Fruit fly (Drosophila melanogaster) whole organism, embryonic: ENCODE results near the gene CG11858.
A peak's percentile ranks its signal among the peaks of the same experiment; 100 is the strongest.

Source experiments
- BEAF-32 ChIP-seq: fragments of 200-800 bp; sonication (Bioruptor generic); optimal IDR thresholded peaks from 3 replicates; lab custom pipeline; 2017; ENCODE audit warnings: missing biosample characterization, missing genetic modification characterization, mild to moderate bottlenecking, moderate library complexity, missing genetic modification reagents
- Blimp-1 ChIP-seq: fragments of 200-800 bp; sonication (Bioruptor generic); optimal IDR thresholded peaks from 3 replicates; lab custom pipeline; 2018; ENCODE audit warnings: missing biosample characterization, missing genetic modification characterization, mild to moderate bottlenecking, moderate library complexity, missing genetic modification reagents
- CG11723 ChIP-seq: fragments of 200-800 bp; sonication (Bioruptor generic); optimal IDR thresholded peaks from 2 replicates; lab custom pipeline; 2017; ENCODE audit warnings: missing biosample characterization, mild to moderate bottlenecking, missing genetic modification characterization
- CG13287 ChIP-seq: fragments of 200-800 bp; sonication (Bioruptor generic); IDR thresholded peaks from 2 replicates; pipeline ENCODE4 v1.3.6; 2022; ENCODE audit warnings: missing biosample characterization, missing genetic modification characterization; ENCODE audit not compliant: partially characterized antibody
- CG14860 ChIP-seq: fragments of 200-800 bp; sonication (Bioruptor generic); IDR thresholded peaks from 3 replicates; pipeline ENCODE4 v1.3.6; 2022; ENCODE audit warnings: missing biosample characterization, missing genetic modification characterization; ENCODE audit not compliant: partially characterized antibody
- CG1603 ChIP-seq: fragments of 200-800 bp; sonication (Bioruptor generic); optimal IDR thresholded peaks from 2 replicates; lab custom pipeline; 2019; ENCODE audit warnings: missing biosample characterization, mild to moderate bottlenecking, missing genetic modification characterization, moderate library complexity
- CG18262 ChIP-seq: fragments of 200-800 bp; optimal IDR thresholded peaks from 3 replicates; lab custom pipeline; 2019; ENCODE audit warnings: missing biosample characterization, mild to moderate bottlenecking, missing genetic modification characterization, moderate library complexity
- CG2678 ChIP-seq: fragments of 200-800 bp; sonication (Bioruptor generic); optimal IDR thresholded peaks from 3 replicates; lab custom pipeline; 2019; ENCODE audit warnings: missing biosample characterization, mild to moderate bottlenecking, missing genetic modification characterization, moderate library complexity
- CG30020 ChIP-seq: fragments of 200-800 bp; optimal IDR thresholded peaks from 2 replicates; lab custom pipeline; 2019; ENCODE audit warnings: missing biosample characterization, mild to moderate bottlenecking, missing genetic modification characterization, moderate library complexity
- CG30403 ChIP-seq: fragments of 200-800 bp; sonication (Bioruptor generic); optimal IDR thresholded peaks from 3 replicates; lab custom pipeline; 2016; ENCODE audit warnings: missing biosample characterization, missing genetic modification characterization
- CG3163 ChIP-seq: fragments of 200-800 bp; sonication (Bioruptor generic); optimal IDR thresholded peaks from 3 replicates; lab custom pipeline; 2016; ENCODE audit warnings: missing biosample characterization, missing genetic modification characterization
- CG7928 ChIP-seq: fragments of 200-800 bp; sonication (Bioruptor generic); optimal IDR thresholded peaks from 2 replicates; lab custom pipeline; 2017; ENCODE audit warnings: missing biosample characterization, mild to moderate bottlenecking, missing genetic modification characterization
- CG7963 ChIP-seq: fragments of 200-800 bp; sonication (Bioruptor generic); IDR thresholded peaks from 3 replicates; pipeline ENCODE4 v1.3.6; 2022; ENCODE audit warnings: missing biosample characterization, missing genetic modification characterization; ENCODE audit not compliant: partially characterized antibody
- Dbx ChIP-seq: fragments of 200-800 bp; sonication (Bioruptor generic); IDR thresholded peaks from 3 replicates; pipeline ENCODE4 v1.3.6; 2022; ENCODE audit warnings: missing biosample characterization, missing genetic modification characterization
- HLH4C ChIP-seq: fragments of 200-800 bp; sonication (Bioruptor generic); IDR thresholded peaks from 3 replicates; pipeline ENCODE4 v1.3.6; 2022; ENCODE audit warnings: missing biosample characterization, missing genetic modification characterization; ENCODE audit not compliant: partially characterized antibody
- MESR4 ChIP-seq: fragments of 200-800 bp; sonication (Bioruptor generic); optimal IDR thresholded peaks from 2 replicates; lab custom pipeline; 2018; ENCODE audit warnings: missing biosample characterization, mild to moderate bottlenecking, missing genetic modification characterization, moderate library complexity
- Med ChIP-seq: fragments of 200-800 bp; sonication (Bioruptor generic); peaks from one replicate; lab custom pipeline; 2016; ENCODE audit warnings: missing biosample characterization, missing genetic modification characterization, mild to moderate bottlenecking, inconsistent platforms, moderate library complexity
- Myb ChIP-seq: fragments of 200-800 bp; sonication (Bioruptor generic); optimal IDR thresholded peaks from 2 replicates; lab custom pipeline; 2016; ENCODE audit warnings: missing biosample characterization, missing genetic modification characterization
- NFAT ChIP-seq: fragments of 200-800 bp; sonication (Bioruptor generic); IDR thresholded peaks from 2 replicates; pipeline ENCODE4 v1.3.6; 2022; ENCODE audit warnings: missing biosample characterization, missing genetic modification characterization
- Nf-YC ChIP-seq: fragments of 200-800 bp; optimal IDR thresholded peaks from 3 replicates; lab custom pipeline; 2019; ENCODE audit warnings: missing biosample characterization, mild to moderate bottlenecking, missing genetic modification characterization, moderate library complexity
- Scr ChIP-seq: fragments of 200-800 bp; sonication (Bioruptor generic); IDR thresholded peaks from 2 replicates; pipeline ENCODE4 v1.3.6; 2022; ENCODE audit warnings: missing biosample characterization, missing genetic modification characterization; ENCODE audit not compliant: partially characterized antibody
- Sry-δ ChIP-seq: fragments of 200-800 bp; sonication (Bioruptor generic); optimal IDR thresholded peaks from 2 replicates; lab custom pipeline; 2016; ENCODE audit warnings: missing biosample characterization, missing genetic modification characterization
- YL-1 ChIP-seq: fragments of 200-800 bp; sonication (Bioruptor generic); optimal IDR thresholded peaks from 3 replicates; lab custom pipeline; 2017; ENCODE audit warnings: missing biosample characterization, mild to moderate bottlenecking, missing genetic modification characterization
- ato ChIP-seq: fragments of 200-800 bp; sonication (Bioruptor generic); IDR thresholded peaks from 2 replicates; pipeline ENCODE4 v1.3.6; 2022; ENCODE audit warnings: missing biosample characterization, missing genetic modification characterization; ENCODE audit not compliant: partially characterized antibody
- bigmax ChIP-seq: fragments of 200-800 bp; sonication (Bioruptor generic); optimal IDR thresholded peaks from 2 replicates; lab custom pipeline; 2018; ENCODE audit warnings: missing biosample characterization, mild to moderate bottlenecking, missing genetic modification characterization
- cg ChIP-seq: fragments of 200-800 bp; sonication (Bioruptor generic); optimal IDR thresholded peaks from 3 replicates; lab custom pipeline; 2019; ENCODE audit warnings: missing biosample characterization, mild to moderate bottlenecking, missing genetic modification characterization, moderate library complexity
- chinmo ChIP-seq: fragments of 200-800 bp; sonication (Bioruptor generic); IDR thresholded peaks from 4 replicates; pipeline ENCODE4 v1.3.6; 2022; ENCODE audit warnings: missing biosample characterization, missing genetic modification characterization; ENCODE audit not compliant: partially characterized antibody
- dan ChIP-seq: fragments of 200-800 bp; sonication (Bioruptor generic); IDR thresholded peaks from 2 replicates; pipeline ENCODE4 v1.3.6; 2022; ENCODE audit warnings: missing biosample characterization, missing genetic modification characterization
- gro ChIP-seq: fragments of 200-800 bp; sonication (Bioruptor generic); optimal IDR thresholded peaks from 2 replicates; lab custom pipeline; 2016; ENCODE audit warnings: missing biosample characterization, missing genetic modification characterization
- hb ChIP-seq: fragments of 200-800 bp; sonication (Bioruptor generic); IDR thresholded peaks from 3 replicates; pipeline ENCODE4 v1.3.6; 2022; ENCODE audit warnings: missing biosample characterization, missing genetic modification characterization; ENCODE audit not compliant: partially characterized antibody
- nau ChIP-seq: fragments of 200-800 bp; sonication (Bioruptor generic); optimal IDR thresholded peaks from 3 replicates; lab custom pipeline; 2017; ENCODE audit warnings: missing biosample characterization, mild to moderate bottlenecking, missing genetic modification characterization, missing genetic modification reagents
- nerfin-1 ChIP-seq: fragments of 200-800 bp; sonication (Bioruptor generic); optimal IDR thresholded peaks from 3 replicates; lab custom pipeline; 2019; ENCODE audit warnings: missing biosample characterization, mild to moderate bottlenecking, missing genetic modification characterization, moderate library complexity
- pho ChIP-seq: fragments of 200-800 bp; sonication (Bioruptor generic); optimal IDR thresholded peaks from 2 replicates; lab custom pipeline; 2016; ENCODE audit warnings: missing biosample characterization, missing genetic modification characterization
- pzg ChIP-seq: fragments of 200-800 bp; sonication (Bioruptor generic); optimal IDR thresholded peaks from 3 replicates; lab custom pipeline; 2018; ENCODE audit warnings: missing biosample characterization, mild to moderate bottlenecking, missing genetic modification characterization, moderate library complexity
- rib ChIP-seq: fragments of 200-800 bp; sonication (Bioruptor generic); IDR thresholded peaks from 2 replicates; pipeline ENCODE4 v1.3.6; 2022; ENCODE audit warnings: missing biosample characterization, missing genetic modification characterization
- sd ChIP-seq: fragments of 200-800 bp; sonication (Bioruptor generic); optimal IDR thresholded peaks from 3 replicates; lab custom pipeline; 2018; ENCODE audit warnings: missing biosample characterization, mild to moderate bottlenecking, missing genetic modification characterization, moderate library complexity
- sqz ChIP-seq: fragments of 200-800 bp; sonication (Bioruptor generic); optimal IDR thresholded peaks from 3 replicates; lab custom pipeline; 2018; ENCODE audit warnings: missing biosample characterization, mild to moderate bottlenecking, missing genetic modification characterization
- stwl ChIP-seq: fragments of 200-800 bp; sonication (Bioruptor generic); optimal IDR thresholded peaks from 3 replicates; lab custom pipeline; 2018; ENCODE audit warnings: missing biosample characterization, mild to moderate bottlenecking, missing genetic modification characterization, moderate library complexity
- tll ChIP-seq, 2 experiments: fragments of 200-800 bp in 1 of 2; fragments of >200 bp in 1 of 2; sonication (Bioruptor generic) in 1 of 2; optimal IDR thresholded peaks; 2 replicates each; lab custom pipeline; 2017 to 2019; ENCODE audit warnings: missing biosample characterization in 2 of 2, missing genetic modification characterization in 2 of 2, mild to moderate bottlenecking in 1 of 2, moderate library complexity in 1 of 2
- tna ChIP-seq: fragments of 200-800 bp; sonication (Bioruptor generic); IDR thresholded peaks from 2 replicates; pipeline ENCODE4 v1.3.6; 2022; ENCODE audit warnings: missing biosample characterization, missing genetic modification characterization; ENCODE audit not compliant: partially characterized antibody
- toy ChIP-seq: fragments of 200-800 bp; sonication (Bioruptor generic); IDR thresholded peaks from 2 replicates; pipeline ENCODE4 v1.3.6; 2022; ENCODE audit warnings: missing biosample characterization, missing genetic modification characterization
- unc-4 ChIP-seq: fragments of 200-800 bp; sonication (Bioruptor generic); IDR thresholded peaks from 2 replicates; pipeline ENCODE4 v1.3.6; 2022; ENCODE audit warnings: missing biosample characterization, missing genetic modification characterization; ENCODE audit not compliant: partially characterized antibody
- vnd ChIP-seq: fragments of 200-800 bp; sonication (Bioruptor generic); IDR thresholded peaks from 3 replicates; pipeline ENCODE4 v1.3.6; 2022; ENCODE audit warnings: missing biosample characterization, missing genetic modification characterization; ENCODE audit not compliant: partially characterized antibody
- wdn ChIP-seq: fragments of 200-800 bp; sonication (Bioruptor generic); IDR thresholded peaks from 2 replicates; pipeline ENCODE4 v1.3.6; 2022; ENCODE audit warnings: missing biosample characterization, missing genetic modification characterization
- zen2 ChIP-seq: fragments of 200-800 bp; sonication (Bioruptor generic); IDR thresholded peaks from 3 replicates; pipeline ENCODE4 v1.3.6; 2022; ENCODE audit warnings: missing biosample characterization, missing genetic modification characterization; ENCODE audit not compliant: partially characterized antibody

CG11858 gene

dm6 chr3R:25249145-25250141 is 13.1 kb upstream of the CG11858 start, which contains the start of gene Nup358:
TSS of gene Nup358 (plus strand) at chr3R:25249348.
- peak; percentile 35 for TF ChIP-seq CG30020 (tag; lab: Kevin White, UChicago)
- peak; percentile 5 for TF ChIP-seq pho
- TF ChIP-seq NFAT (GFP tag; lab: Robert Waterston, UW), result 0 out of 2 replicates have a peak, but pooled peaks have one; percentile 31
- TF ChIP-seq unc-4, result peak; percentile 96
- TF ChIP-seq CG1603, result peak; percentile 62
- peak; percentile 62 for TF ChIP-seq stwl (tag; lab: Kevin White, UChicago)
- TF ChIP-seq toy (GFP tag; lab: Robert Waterston, UW), result no peak
- TF ChIP-seq wdn (GFP tag; lab: Robert Waterston, UW), result no peak
- peak; percentile 85 for TF ChIP-seq cg (GFP tag; lab: Kevin White, UChicago)
- TF ChIP-seq nau (GFP tag; lab: Kevin White, UChicago), result no peak
- TF ChIP-seq gro (GFP tag; lab: Kevin White, UChicago), result no peak
- peak; percentile 95 for TF ChIP-seq BEAF-32 (GFP tag; lab: Kevin White, UChicago)
- TF ChIP-seq CG7928, result peak; percentile 8
- peak; percentile 72 for TF ChIP-seq pzg (GFP tag; lab: Kevin White, UChicago)
- peak; percentile 98 for TF ChIP-seq CG14860 (GFP tag; lab: Robert Waterston, UW)
- TF ChIP-seq HLH4C (GFP tag; lab: Robert Waterston, UW), result peak; percentile 99
- peak; percentile 99 for TF ChIP-seq hb (GFP tag; lab: Robert Waterston, UW)
- TF ChIP-seq CG30403 (GFP tag; lab: Kevin White, UChicago), result peak; percentile 20
- TF ChIP-seq Sry-δ (GFP tag; lab: Kevin White, UChicago), result peak; percentile 91
- peak; percentile 25 for TF ChIP-seq CG18262 (tag; lab: Kevin White, UChicago)
- TF ChIP-seq zen2 (GFP tag; lab: Robert Waterston, UW), result peak; percentile 98
- TF ChIP-seq vnd (GFP tag; lab: Robert Waterston, UW), result peak; percentile 97
- TF ChIP-seq ato (GFP tag; lab: Robert Waterston, UW), result peak; percentile 99
- no peak for TF ChIP-seq dan
- TF ChIP-seq CG7963 (GFP tag; lab: Robert Waterston, UW), result peak; percentile 97
- TF ChIP-seq Med (GFP tag; lab: Kevin White, UChicago), result peak; percentile 72
- no peak for TF ChIP-seq CG2678 (tag; lab: Kevin White, UChicago)
- no peak for TF ChIP-seq CG11723 (GFP tag; lab: Kevin White, UChicago)
- peak; percentile 11 for TF ChIP-seq Nf-YC (tag; lab: Kevin White, UChicago)
- TF ChIP-seq Scr (GFP tag; lab: Robert Waterston, UW), result peak; percentile 98
- TF ChIP-seq rib (GFP tag; lab: Robert Waterston, UW), result peak; percentile 95
- peak; percentile 98 for TF ChIP-seq chinmo
- TF ChIP-seq CG13287 (GFP tag; lab: Robert Waterston, UW), result peak; percentile 97
- TF ChIP-seq sd (tag; lab: Kevin White, UChicago), result peak; percentile 64
- TF ChIP-seq Dbx (GFP tag; lab: Robert Waterston, UW), result peak; percentile 54; the same call in 1 of the 3 replicates
- peak; percentile 96 for TF ChIP-seq bigmax (GFP tag; lab: Kevin White, UChicago)
- peak; percentile 80 for TF ChIP-seq sqz (GFP tag; lab: Kevin White, UChicago)
- TF ChIP-seq Myb (GFP tag; lab: Kevin White, UChicago), result peak; percentile 9
- TF ChIP-seq tll (GFP tag; optimal IDR thresholded peaks at IDR 0.05; lab: Kevin White, UChicago), result no peak
- no peak for TF ChIP-seq Blimp-1 (GFP tag; lab: Kevin White, UChicago)
- TF ChIP-seq tna (GFP tag; lab: Robert Waterston, UW), result peak; percentile 98
- TF ChIP-seq MESR4, result peak; percentile 24
- TF ChIP-seq CG3163 (GFP tag; lab: Kevin White, UChicago), result no peak
- TF ChIP-seq YL-1 (GFP tag; lab: Kevin White, UChicago), result peak; percentile 34
- TF ChIP-seq nerfin-1, result peak; percentile 98
